Worm (Caenorhabditis elegans): Measurements from ENCODE around the gene R13A5.15.

Gene R13A5.15

ce11 chrIII:7544211-7544610 is 43.9 kb downstream of the R13A5.15 start:
- TF ChIP-seq tbx-11 (GFP tag; IDR thresholded peaks at IDR 0.05) (no peak), ceh-36 (tag; optimal IDR thresholded peaks at IDR 0.05) (no peak), flt-1 (GFP tag; IDR thresholded peaks at IDR 0.05) (no peak), B0310.2 (tag; optimal IDR thresholded peaks at IDR 0.05) (no peak), tbx-37 (GFP tag; conservative IDR thresholded peaks at IDR 0.05) (no peak), F13C5.2 (tag; optimal IDR thresholded peaks at IDR 0.05) (no peak), hnd-1 (tag; optimal IDR thresholded peaks at IDR 0.05) (no peak), hmbx-1 (tag; optimal IDR thresholded peaks at IDR 0.05) (no peak), pes-1 (GFP tag; IDR thresholded peaks at IDR 0.05) (no peak)

- TF ChIP-seq sea-1 (GFP tag; conservative IDR thresholded peaks at IDR 0.05) (no peak), F13C5.2 (tag; optimal IDR thresholded peaks at IDR 0.05) (no peak), hnd-1 (tag; optimal IDR thresholded peaks at IDR 0.05) (no peak), B0310.2 (tag; optimal IDR thresholded peaks at IDR 0.05) (no peak), hmbx-1 (tag; optimal IDR thresholded peaks at IDR 0.05) (no peak), aly-1 (tag; optimal IDR thresholded peaks at IDR 0.05) (no peak), scrt-1 (GFP tag; IDR thresholded peaks at IDR 0.05) (no peak), tbx-11 (GFP tag; IDR thresholded peaks at IDR 0.05) (no peak), ceh-36 (tag; optimal IDR thresholded peaks at IDR 0.05) (no peak), flt-1 (GFP tag; IDR thresholded peaks at IDR 0.05) (no peak), pes-1 (GFP tag; IDR thresholded peaks at IDR 0.05) (no peak), ama-1 (optimal IDR thresholded peaks at IDR 0.05) (no peak), tbx-37 (GFP tag; conservative IDR thresholded peaks at IDR 0.05) (no peak), tra-4 (tag; optimal IDR thresholded peaks at IDR 0.05) (no peak), ets-7 (tag; optimal IDR thresholded peaks at IDR 0.05) (no peak), hmg-4 (GFP tag; optimal IDR thresholded peaks at IDR 0.05) (no peak), ceh-13 (GFP tag; optimal IDR thresholded peaks at IDR 0.05) (no peak)
Measured at ce11 chrIII:7542037-7542436, 46.1 kb downstream of the R13A5.15 start.
